Worm (Caenorhabditis elegans) whole organism, L4/young adult: ENCODE data around the gene str-93.

Source experiments
- W03F9.2 ChIP-seq: fragments of 150-350 bp; optimal IDR thresholded peaks from 2 replicates; lab custom pipeline; 2014; ENCODE audit warnings: missing biosample characterization, missing genetic modification characterization
- dao-5 ChIP-seq: sonication (generic microtip); optimal IDR thresholded peaks from 2 replicates; lab custom pipeline; 2016; ENCODE audit warnings: missing genotype, missing genetic modification characterization, moderate library complexity, missing compliant biosample characterization
- him-1 ChIP-seq: sonication (generic microtip); optimal IDR thresholded peaks from 2 replicates; lab custom pipeline; 2016; ENCODE audit warnings: missing genotype, missing genetic modification reagents, missing genetic modification characterization, missing compliant biosample characterization

Gene str-93

ce11 chrV:17658824-17659223 lies 14.4 kb downstream of the str-93 start:
- TF ChIP-seq dao-5 (tag; lab: Kevin White, UChicago) = no peak
- TF ChIP-seq W03F9.2 (tag; lab: Kevin White, UChicago) = no peak
- TF ChIP-seq him-1 (tag; lab: Kevin White, UChicago) = no peak

- TF ChIP-seq W03F9.2 (tag; lab: Kevin White, UChicago) (no peak), dao-5 (tag; lab: Kevin White, UChicago) (no peak), him-1 (tag; lab: Kevin White, UChicago) (no peak)
Measured at ce11 chrV:17655205-17655604, 18.0 kb downstream of the str-93 start.

- no peak for TF ChIP-seq him-1 (tag; lab: Kevin White, UChicago)
- no peak for TF ChIP-seq W03F9.2 (tag; lab: Kevin White, UChicago)
- no peak for TF ChIP-seq dao-5 (tag; lab: Kevin White, UChicago)
Measured at ce11 chrV:17650427-17650826, 22.8 kb downstream of the str-93 start, which contains the start of gene fbxa-192. TSS of gene fbxa-192 (minus strand) at chrV:17650527.

ce11 chrV:17628566-17628965 lies 44.7 kb downstream of the str-93 start, which contains the start of gene F57G4.10:
TSS of gene F57G4.10 (plus strand) at chrV:17628866.
- no peak for TF ChIP-seq dao-5 (tag; lab: Kevin White, UChicago)
- no peak for TF ChIP-seq W03F9.2 (tag; lab: Kevin White, UChicago)
- TF ChIP-seq him-1 (tag; lab: Kevin White, UChicago) = no peak

- TF ChIP-seq W03F9.2 (tag; lab: Kevin White, UChicago) (no peak), dao-5 (tag; lab: Kevin White, UChicago) (no peak), him-1 (tag; lab: Kevin White, UChicago) (no peak)
Measured at ce11 chrV:17624906-17625305, 48.3 kb downstream of the str-93 start, which contains the start of gene F57G4.11. TSS of gene F57G4.11 (plus strand) at chrV:17625206.

ce11 chrV:17623230-17623629 lies 50.0 kb downstream of the str-93 start, which contains the start of gene F57G4.1:
TSS of gene F57G4.1 (plus strand) at chrV:17623530.
- TF ChIP-seq him-1 (tag; lab: Kevin White, UChicago) (no peak), W03F9.2 (tag; lab: Kevin White, UChicago) (no peak), dao-5 (tag; lab: Kevin White, UChicago) (no peak)
